Fruit fly (Drosophila melanogaster) Kc167 (cell line): ENCODE measurements around the gene PH4alphaNE2.

ENCODE experiments used
- Sin3A ChIP-seq: fragments of >200 bp; optimal IDR thresholded peaks from 2 replicates; lab custom pipeline; 2018; ENCODE audit warnings: missing external identifiers
- h ChIP-seq: fragments of >200 bp; optimal IDR thresholded peaks from 3 replicates; lab custom pipeline; 2018; ENCODE audit warnings: missing external identifiers
- insv ChIP-seq: fragments of >200 bp; optimal IDR thresholded peaks from 3 replicates; lab custom pipeline; 2018; ENCODE audit warnings: missing external identifiers
- psq ChIP-seq: fragments of >200 bp; optimal IDR thresholded peaks from 2 replicates; lab custom pipeline; 2017; ENCODE audit warnings: missing external identifiers

dm6 chr3R:30465775-30466494, 46.1 kb downstream of the PH4alphaNE2 start, which contains the start of gene PH4alphaEFB:
- TF ChIP-seq insv (no peak), psq (lab: Kevin White, UChicago) (no peak), h (no peak), Sin3A (lab: Kevin White, UChicago) (no peak)
